Worm (Caenorhabditis elegans): Measurements from ENCODE around the gene str-15.

Gene str-15

DNA sequence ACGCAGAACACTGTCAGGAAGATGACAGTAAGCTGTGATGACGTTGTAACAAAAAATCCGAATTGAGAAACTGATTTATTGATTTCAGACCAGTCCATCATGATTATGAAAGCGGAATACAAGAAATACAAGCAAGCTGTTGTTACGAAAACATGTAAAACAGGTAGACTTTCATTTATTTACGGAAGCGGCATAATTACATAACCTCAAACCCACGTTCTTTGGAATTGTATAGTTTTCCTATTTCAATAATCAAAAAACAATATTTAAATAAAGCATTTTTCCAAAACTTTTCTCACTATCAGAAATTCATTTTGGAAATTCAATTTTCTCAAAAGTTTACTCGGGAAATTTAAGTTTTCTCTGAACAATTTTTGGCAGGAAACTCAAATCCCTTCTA is at the start of gene str-15:
Gene str-15 (minus strand): TSS at position 101 of the 400 bp plus-strand sequence.
- TF ChIP-seq nhr-12 (tag; optimal IDR thresholded peaks at IDR 0.05) (no peak), egl-13 (tag; optimal IDR thresholded peaks at IDR 0.05) (no peak), zag-1 (tag; optimal IDR thresholded peaks at IDR 0.05) (no peak), nhr-237 (tag; optimal IDR thresholded peaks at IDR 0.05) (no peak), unc-62 (GFP tag; optimal IDR thresholded peaks at IDR 0.05) (no peak), unc-98 (GFP tag; IDR thresholded peaks at IDR 0.05) (no peak)

DNA sequence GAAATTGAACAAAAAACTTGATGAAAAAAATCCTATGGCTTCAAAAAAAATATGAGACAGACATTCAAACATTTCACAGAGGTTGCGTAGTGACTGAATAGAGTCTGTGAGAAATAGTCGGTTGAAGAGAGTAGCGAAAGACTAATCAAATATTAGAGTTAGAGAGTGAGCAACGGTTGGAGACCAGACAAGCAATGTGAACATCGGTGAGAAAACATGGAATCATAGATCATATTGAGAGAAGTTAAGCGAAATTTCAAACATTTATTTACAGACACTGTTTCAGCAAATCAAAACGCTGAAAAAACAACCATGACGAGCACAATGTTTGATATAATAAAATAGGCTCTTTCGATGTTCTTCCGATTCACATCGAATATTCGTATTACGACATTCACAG is 48.0 kb upstream of the str-15 start:
- TF ChIP-seq lin-14 (GFP tag; optimal IDR thresholded peaks at IDR 0.05) (peak; percentile 8), lir-3 (tag; optimal IDR thresholded peaks at IDR 0.05; ENCODE audit: poor library complexity) (no peak), nhr-12 (tag; optimal IDR thresholded peaks at IDR 0.05) (no peak)

DNA sequence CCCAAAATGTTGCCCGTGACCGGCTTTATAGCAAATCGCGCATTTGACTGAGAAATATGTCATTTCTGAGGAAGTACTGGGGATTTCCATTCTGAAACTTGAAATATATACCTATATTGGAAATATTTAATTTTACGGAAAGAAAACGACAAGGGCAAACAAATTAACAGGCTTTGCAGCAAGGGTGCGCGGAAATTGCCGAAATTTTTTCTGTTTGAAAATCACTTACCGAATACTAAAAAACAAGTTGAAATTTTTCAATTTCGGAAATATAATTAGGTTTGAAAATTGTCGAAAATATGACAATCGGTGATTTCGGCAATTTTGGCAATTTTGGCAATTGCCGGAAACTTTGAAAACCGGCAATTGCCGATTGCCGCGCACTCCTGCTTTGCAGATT is 47.2 kb upstream of the str-15 start, which contains the start of gene nhr-54:
Gene nhr-54 (minus strand): TSS at position 101 of the 400 bp plus-strand sequence.
- no peak for TF ChIP-seq blmp-1 (tag; optimal IDR thresholded peaks at IDR 0.05)
- TF ChIP-seq mab-9 (GFP tag; IDR thresholded peaks at IDR 0.05) = no peak
- no peak for TF ChIP-seq fos-1 (tag; optimal IDR thresholded peaks at IDR 0.05)
- no peak for TF ChIP-seq ceh-90 (tag; optimal IDR thresholded peaks at IDR 0.05)
- no peak for TF ChIP-seq mdl-1 (tag; optimal IDR thresholded peaks at IDR 0.05)
- TF ChIP-seq nhr-237 (tag; optimal IDR thresholded peaks at IDR 0.05) = no peak

DNA sequence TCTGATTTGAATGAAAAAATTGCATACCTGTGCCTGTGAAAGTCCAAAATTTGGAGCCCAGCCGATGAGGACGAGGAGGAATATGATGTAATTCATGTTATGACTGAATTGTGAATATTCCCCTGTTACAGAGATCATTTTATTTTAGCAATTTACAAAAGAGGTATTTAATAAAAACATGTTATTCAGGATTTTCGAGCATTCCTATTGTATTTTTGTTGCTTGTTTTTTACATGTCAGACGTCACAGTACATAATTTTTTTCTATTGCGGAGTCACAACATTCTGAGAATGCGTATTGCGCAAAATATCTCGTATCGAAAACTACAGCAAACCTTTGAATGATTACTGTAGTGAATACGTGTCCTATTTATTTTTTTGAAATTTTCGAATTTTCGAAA is 44.5 kb upstream of the str-15 start, which contains the start of gene F36D3.14:
Gene F36D3.14 (minus strand): TSS at position 101 of the 400 bp plus-strand sequence.
- TF ChIP-seq hpl-2 (GFP tag; optimal IDR thresholded peaks at IDR 0.05) (no peak), nhr-71 (tag; optimal IDR thresholded peaks at IDR 0.05) (no peak), lir-3 (tag; optimal IDR thresholded peaks at IDR 0.05; ENCODE audit: poor library complexity) (no peak), unc-62 (GFP tag; optimal IDR thresholded peaks at IDR 0.05) (no peak), fkh-4 (tag; optimal IDR thresholded peaks at IDR 0.05; ENCODE audit: borderline replicate concordance) (no peak), ceh-63 (GFP tag; optimal IDR thresholded peaks at IDR 0.05) (no peak), unc-98 (GFP tag; IDR thresholded peaks at IDR 0.05) (no peak), sox-4 (tag; optimal IDR thresholded peaks at IDR 0.05) (no peak), ztf-11 (tag; optimal IDR thresholded peaks at IDR 0.05) (no peak), skn-1 (tag; optimal IDR thresholded peaks at IDR 0.05) (no peak), snu-23 (GFP tag; optimal IDR thresholded peaks at IDR 0.05) (no peak), zag-1 (tag; optimal IDR thresholded peaks at IDR 0.05) (no peak), nhr-11 (tag; optimal IDR thresholded peaks at IDR 0.05) (no peak), aha-1 (tag; optimal IDR thresholded peaks at IDR 0.05) (no peak), Y116A8C.19 (tag; optimal IDR thresholded peaks at IDR 0.05; ENCODE audit: borderline replicate concordance) (no peak)

DNA sequence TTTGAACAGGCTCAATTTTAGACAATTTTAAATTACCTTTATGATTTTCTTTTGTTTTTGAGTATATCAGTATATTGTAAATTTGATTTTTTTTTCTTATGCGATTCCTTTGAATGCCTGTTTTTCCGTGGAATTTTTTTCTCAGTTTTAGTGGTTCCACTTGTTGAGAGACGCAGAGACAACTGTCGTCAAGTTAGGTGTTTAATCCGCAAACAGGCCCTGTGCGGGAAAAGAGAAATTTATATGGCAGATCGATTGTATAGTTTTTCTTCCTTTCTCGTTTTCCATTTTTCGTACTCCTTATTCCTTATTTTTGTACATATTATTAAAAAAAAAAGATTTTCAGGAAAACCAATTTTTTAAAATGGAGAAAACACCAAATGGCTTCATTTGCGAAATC is 40.4 kb upstream of the str-15 start, which contains the start of gene F36D3.1:
Gene F36D3.1 (plus strand): TSS at position 347 of the 400 bp plus-strand sequence.
- TF ChIP-seq Y116A8C.19 (tag; optimal IDR thresholded peaks at IDR 0.05; ENCODE audit: borderline replicate concordance) = no peak
- no peak for TF ChIP-seq sptf-1 (tag; optimal IDR thresholded peaks at IDR 0.05)
- TF ChIP-seq nhr-47 (tag; optimal IDR thresholded peaks at IDR 0.05) = peak; percentile 58
- TF ChIP-seq elt-2 (tag; optimal IDR thresholded peaks at IDR 0.05) = no peak
- no peak for TF ChIP-seq nhr-85 (tag)
- no peak for TF ChIP-seq jun-1 (tag; optimal IDR thresholded peaks at IDR 0.05)
- TF ChIP-seq unc-62 (GFP tag; optimal IDR thresholded peaks at IDR 0.05) = no peak
- peak; percentile 17 to 49 (median 28) for TF ChIP-seq ceh-82 (tag; optimal IDR thresholded peaks at IDR 0.05)
- no peak for TF ChIP-seq fkh-4 (tag; optimal IDR thresholded peaks at IDR 0.05; ENCODE audit: borderline replicate concordance)
- TF ChIP-seq ets-5 (GFP tag; IDR thresholded peaks at IDR 0.05) = no peak
- TF ChIP-seq pag-3 (tag; optimal IDR thresholded peaks at IDR 0.05; ENCODE audit: borderline replicate concordance, insufficient read depth) = no peak
- no peak for TF ChIP-seq elt-3 (tag; optimal IDR thresholded peaks at IDR 0.05)
- TF ChIP-seq vab-15 (tag; optimal IDR thresholded peaks at IDR 0.05) = no peak
- TF ChIP-seq pqm-1 (tag; optimal IDR thresholded peaks at IDR 0.05) = no peak
- TF ChIP-seq ztf-11 (tag; optimal IDR thresholded peaks at IDR 0.05) = no peak
- no peak for TF ChIP-seq zag-1 (tag; optimal IDR thresholded peaks at IDR 0.05)
- no peak for TF ChIP-seq sup-37 (GFP tag; optimal IDR thresholded peaks at IDR 0.05)
- TF ChIP-seq nhr-71 (tag; optimal IDR thresholded peaks at IDR 0.05) = no peak
- TF ChIP-seq lin-14 (GFP tag; optimal IDR thresholded peaks at IDR 0.05) = peak; percentile 42
- no peak for TF ChIP-seq nhr-76 (tag; optimal IDR thresholded peaks at IDR 0.05)
- no peak for TF ChIP-seq fos-1 (tag; optimal IDR thresholded peaks at IDR 0.05)
- TF ChIP-seq unc-30 (tag; optimal IDR thresholded peaks at IDR 0.05) = no peak
- no peak for TF ChIP-seq nhr-12 (tag; optimal IDR thresholded peaks at IDR 0.05)
- no peak for TF ChIP-seq mef-2 (tag; optimal IDR thresholded peaks at IDR 0.05)
- no peak for TF ChIP-seq nhr-84 (tag; optimal IDR thresholded peaks at IDR 0.05)
- TF ChIP-seq F16B12.6 (tag; optimal IDR thresholded peaks at IDR 0.05) = peak; percentile 84
- TF ChIP-seq rnt-1 (tag; optimal IDR thresholded peaks at IDR 0.05) = peak; percentile 63
- no peak for TF ChIP-seq pax-3 (tag; optimal IDR thresholded peaks at IDR 0.05)
- no peak for TF ChIP-seq lir-3 (tag; optimal IDR thresholded peaks at IDR 0.05; ENCODE audit: poor library complexity)

All from whole organism, L1 larva.